Worm (Caenorhabditis elegans): ENCODE measurements around the gene gstk-2.

ce11 chrIV:7208961-7209360 lies 33.1 kb downstream of the gstk-2 start:
- TF ChIP-seq nhr-90 (tag; optimal IDR thresholded peaks at IDR 0.05; ENCODE audit: poor library complexity) (no peak), egl-27 (tag; optimal IDR thresholded peaks at IDR 0.05) (no peak), aly-2 (tag; optimal IDR thresholded peaks at IDR 0.05) (no peak), nhr-11 (tag; optimal IDR thresholded peaks at IDR 0.05) (no peak), efl-1 (optimal IDR thresholded peaks at IDR 0.05) (no peak), efl-1 (GFP tag; optimal IDR thresholded peaks at IDR 0.05 in 1 of 2) (peak in 1 of 2 experiments; percentile 43), rnt-1 (tag; optimal IDR thresholded peaks at IDR 0.05) (no peak), alr-1 (tag; optimal IDR thresholded peaks at IDR 0.05; ENCODE audit: borderline replicate concordance) (no peak), lin-39 (tag; optimal IDR thresholded peaks at IDR 0.05) (no peak), unc-30 (tag; optimal IDR thresholded peaks at IDR 0.05) (no peak), jun-1 (tag; optimal IDR thresholded peaks at IDR 0.05) (no peak), mdl-1 (tag; optimal IDR thresholded peaks at IDR 0.05) (no peak)
